Worm (Caenorhabditis elegans): ENCODE measurements around the gene str-88.

DNA sequence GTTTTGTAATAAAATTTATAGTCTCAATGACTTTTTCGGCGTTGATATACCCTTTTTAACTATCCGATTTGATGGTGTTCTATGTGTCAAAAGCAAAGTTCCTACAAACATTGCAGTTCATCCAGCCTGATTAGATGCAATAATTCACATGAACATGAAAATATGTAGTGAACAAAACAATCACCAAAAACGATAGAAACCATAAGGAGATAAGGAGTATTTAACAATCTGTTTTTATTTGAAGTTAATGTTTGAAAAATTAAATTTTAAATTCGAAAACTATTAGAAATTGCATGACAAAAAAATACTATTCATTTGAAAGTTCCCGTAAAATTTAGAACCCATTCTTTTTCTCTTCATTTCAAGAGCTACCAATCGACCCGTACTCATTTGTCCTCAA is 43.3 kb upstream of the str-88 start, which contains the start of gene fbxa-209:
- TF ChIP-seq flt-1 (GFP tag; IDR thresholded peaks at IDR 0.05) (no peak), tab-1 (GFP tag; IDR thresholded peaks at IDR 0.05) (no peak), T22C8.4 (GFP tag; IDR thresholded peaks at IDR 0.05) (no peak), ref-1 (GFP tag; conservative IDR thresholded peaks at IDR 0.05) (no peak), ztf-23 (GFP tag; IDR thresholded peaks at IDR 0.05) (no peak), ztf-29 (GFP tag; IDR thresholded peaks at IDR 0.05) (no peak)
